Worm (Caenorhabditis elegans): ENCODE results near the gene acl-12.

ce11 chrX:7407749-7408148 is 34.6 kb downstream of the acl-12 start:
- TF ChIP-seq ama-1 (optimal IDR thresholded peaks at IDR 0.05): no peak
- TF ChIP-seq flt-1 (GFP tag; IDR thresholded peaks at IDR 0.05): no peak
- TF ChIP-seq hnd-1 (tag; optimal IDR thresholded peaks at IDR 0.05): no peak
- TF ChIP-seq ets-7 (tag; optimal IDR thresholded peaks at IDR 0.05): no peak
- no peak for TF ChIP-seq sea-1 (GFP tag; conservative IDR thresholded peaks at IDR 0.05)
- no peak for TF ChIP-seq tbx-11 (GFP tag; IDR thresholded peaks at IDR 0.05)
